Fruit fly (Drosophila melanogaster) whole organism, wandering third instar larva: ENCODE measurements around the gene CG6766.

ENCODE experiments used
- Abd-B ChIP-seq: fragments of >200 bp; optimal IDR thresholded peaks from 2 replicates; lab custom pipeline; 2017; ENCODE audit warnings: missing biosample characterization, missing genetic modification characterization
- CG32264 ChIP-seq: fragments of 200-800 bp; sonication (Bioruptor generic); optimal IDR thresholded peaks from 2 replicates; lab custom pipeline; 2016; ENCODE audit warnings: missing biosample characterization, missing genetic modification characterization
- CG9705 ChIP-seq: fragments of 200-800 bp; sonication (Bioruptor generic); optimal IDR thresholded peaks from 2 replicates; lab custom pipeline; 2018; ENCODE audit warnings: missing biosample characterization, mild to moderate bottlenecking, missing genetic modification characterization
- CrebA ChIP-seq: fragments of 200-800 bp; sonication (Bioruptor generic); optimal IDR thresholded peaks from 2 replicates; lab custom pipeline; 2016; ENCODE audit warnings: missing biosample characterization, mild to moderate bottlenecking, missing genetic modification characterization, borderline replicate concordance
- Dfd ChIP-seq: fragments of >200 bp; optimal IDR thresholded peaks from 2 replicates; lab custom pipeline; 2017; ENCODE audit warnings: missing biosample characterization, missing genetic modification characterization
- Dif ChIP-seq: fragments of 200-275, 200-300 bp; sonication (Bioruptor generic); optimal IDR thresholded peaks from 2 replicates; lab custom pipeline; 2018; ENCODE audit warnings: missing biosample characterization, missing genetic modification characterization; ENCODE audit not compliant: partially characterized antibody
- GATAd ChIP-seq: sonication (Bioruptor generic); optimal IDR thresholded peaks from 2 replicates; lab custom pipeline; 2016; ENCODE audit warnings: missing biosample characterization, missing genetic modification characterization
- HLH106 ChIP-seq: fragments of 200-800 bp; optimal IDR thresholded peaks from 3 replicates; lab custom pipeline; 2019; ENCODE audit warnings: missing biosample characterization, mild to moderate bottlenecking, missing genetic modification characterization, moderate library complexity
- Hnf4 ChIP-seq: fragments of 200-800 bp; sonication (Bioruptor generic); optimal IDR thresholded peaks from 2 replicates; lab custom pipeline; 2016; ENCODE audit warnings: missing biosample characterization, mild to moderate bottlenecking, missing genetic modification characterization
- Hr78 ChIP-seq: fragments of >200 bp; optimal IDR thresholded peaks from 2 replicates; lab custom pipeline; 2017; ENCODE audit warnings: missing biosample characterization, missing genetic modification characterization
- Hr83 ChIP-seq: fragments of 200-300 bp; sonication (Bioruptor generic); optimal IDR thresholded peaks from 2 replicates; lab custom pipeline; 2016; ENCODE audit warnings: missing biosample characterization, mild to moderate bottlenecking, missing genetic modification characterization, moderate library complexity; ENCODE audit not compliant: poor library complexity, severe bottlenecking
- Jra ChIP-seq: sonication (Bioruptor generic); optimal IDR thresholded peaks from 2 replicates; lab custom pipeline; 2016; ENCODE audit warnings: missing biosample characterization, missing genetic modification characterization
- Mio ChIP-seq: sonication (Bioruptor generic); optimal IDR thresholded peaks from 2 replicates; lab custom pipeline; 2016; ENCODE audit warnings: missing biosample characterization, missing genetic modification characterization
- Myc ChIP-seq: fragments of >200 bp; optimal IDR thresholded peaks from 2 replicates; lab custom pipeline; 2017
- N ChIP-seq: fragments of >200 bp; optimal IDR thresholded peaks from 2 replicates; lab custom pipeline; 2018; ENCODE audit warnings: missing biosample characterization, missing external identifiers, missing genetic modification characterization
- OdsH ChIP-seq: fragments of 200-800 bp; sonication (Bioruptor generic); optimal IDR thresholded peaks from 2 replicates; lab custom pipeline; 2016; ENCODE audit warnings: missing biosample characterization, mild to moderate bottlenecking, missing genetic modification characterization
- Rel ChIP-seq, 2 experiments: fragments of 200-800 bp; sonication (Bioruptor generic) in 1 of 2; optimal IDR thresholded peaks; 2 replicates in 1 of 2; 3 replicates in 1 of 2; lab custom pipeline; 2016 to 2019; ENCODE audit warnings: mild to moderate bottlenecking in 2 of 2, missing biosample characterization in 2 of 2, missing genetic modification characterization in 2 of 2, moderate library complexity in 1 of 2
- Sp1 ChIP-seq: fragments of 200-800 bp; sonication (Bioruptor generic); optimal IDR thresholded peaks from 3 replicates; lab custom pipeline; 2019; ENCODE audit warnings: missing biosample characterization, mild to moderate bottlenecking, missing genetic modification characterization, moderate library complexity
- Vsx2 ChIP-seq: fragments of 200-300, 225-300 bp; sonication (Bioruptor generic); optimal IDR thresholded peaks from 2 replicates; lab custom pipeline; 2018; ENCODE audit warnings: missing biosample characterization, missing genetic modification characterization; ENCODE audit not compliant: partially characterized antibody
- br ChIP-seq: fragments of 200-800 bp; sonication (Bioruptor generic); optimal IDR thresholded peaks from 2 replicates; lab custom pipeline; 2016; ENCODE audit warnings: missing biosample characterization, missing genetic modification characterization
- brk ChIP-seq: fragments of 200-800 bp; sonication (Bioruptor generic); optimal IDR thresholded peaks from 2 replicates; lab custom pipeline; 2016; ENCODE audit warnings: missing biosample characterization, mild to moderate bottlenecking, missing genetic modification characterization
- dl ChIP-seq, 2 experiments: fragments of 175-275, 200-275 bp in 1 of 2; fragments of 200-275 bp in 1 of 2; sonication (Bioruptor generic); optimal IDR thresholded peaks; lab custom pipeline; 2018; ENCODE audit warnings: mild to moderate bottlenecking in 2 of 2, missing biosample characterization in 2 of 2, missing genetic modification characterization in 2 of 2, moderate library complexity in 2 of 2; ENCODE audit not compliant: partially characterized antibody in 2 of 2, insufficient read depth in 1 of 2
- dmrt93B ChIP-seq: fragments of 200-800 bp; sonication (Bioruptor generic); optimal IDR thresholded peaks from 2 replicates; lab custom pipeline; 2018; ENCODE audit warnings: missing biosample characterization, mild to moderate bottlenecking, missing genetic modification characterization
- dsf ChIP-seq: sonication (Bioruptor generic); optimal IDR thresholded peaks from 2 replicates; lab custom pipeline; 2016; ENCODE audit warnings: missing biosample characterization, missing genetic modification characterization, borderline replicate concordance
- ey ChIP-seq: fragments of 200-800 bp; sonication (Bioruptor generic); optimal IDR thresholded peaks from 2 replicates; lab custom pipeline; 2016; ENCODE audit warnings: missing biosample characterization, missing genetic modification characterization
- foxo ChIP-seq, 2 experiments: fragments of 200-800 bp; sonication (Bioruptor generic); optimal IDR thresholded peaks; 2 replicates in 1 of 2; 3 replicates in 1 of 2; lab custom pipeline; 2016 to 2017; ENCODE audit warnings: missing biosample characterization in 2 of 2, missing genetic modification characterization in 2 of 2
- fru ChIP-seq: fragments of 200-800 bp; sonication (Bioruptor generic); optimal IDR thresholded peaks from 3 replicates; lab custom pipeline; 2016; ENCODE audit warnings: missing biosample characterization, mild to moderate bottlenecking, missing genetic modification characterization
- h ChIP-seq: fragments of 200-800 bp; sonication (Bioruptor generic); optimal IDR thresholded peaks from 3 replicates; lab custom pipeline; 2016; ENCODE audit warnings: missing biosample characterization, mild to moderate bottlenecking, missing genetic modification characterization
- jim ChIP-seq: fragments of 175-275, 200-325 bp; sonication (Bioruptor generic); optimal IDR thresholded peaks from 2 replicates; lab custom pipeline; 2016; ENCODE audit warnings: missing biosample characterization, mild to moderate bottlenecking, missing genetic modification characterization
- lola ChIP-seq: fragments of >200 bp; optimal IDR thresholded peaks from 2 replicates; lab custom pipeline; 2017; ENCODE audit warnings: missing biosample characterization, missing genetic modification characterization
- pan ChIP-seq: fragments of >200 bp; optimal IDR thresholded peaks from 2 replicates; lab custom pipeline; 2017
- psq ChIP-seq: fragments of 200-800 bp; sonication (Bioruptor generic); optimal IDR thresholded peaks from 3 replicates; lab custom pipeline; 2017; ENCODE audit warnings: missing biosample characterization, mild to moderate bottlenecking, missing genetic modification characterization, moderate library complexity
- rgr ChIP-seq: fragments of 200-800 bp; sonication (Bioruptor generic); optimal IDR thresholded peaks from 3 replicates; lab custom pipeline; 2016; ENCODE audit warnings: missing biosample characterization, mild to moderate bottlenecking, missing genetic modification characterization
- sage ChIP-seq: fragments of 200-800 bp; sonication (Bioruptor generic); optimal IDR thresholded peaks from 2 replicates; lab custom pipeline; 2016; ENCODE audit warnings: missing biosample characterization, mild to moderate bottlenecking, missing genetic modification characterization
- sv ChIP-seq: fragments of 200-800 bp; sonication (Bioruptor generic); optimal IDR thresholded peaks from 3 replicates; lab custom pipeline; 2016; ENCODE audit warnings: missing biosample characterization, missing genetic modification characterization
- tai ChIP-seq: sonication (Bioruptor generic); optimal IDR thresholded peaks from 2 replicates; lab custom pipeline; 2016; ENCODE audit warnings: missing biosample characterization, missing genetic modification characterization
- usp ChIP-seq: fragments of >200 bp; optimal IDR thresholded peaks from 2 replicates; lab custom pipeline; 2017; ENCODE audit warnings: missing biosample characterization, missing genetic modification characterization
- woc ChIP-seq: sonication (Bioruptor generic); optimal IDR thresholded peaks from 2 replicates; lab custom pipeline; 2016; ENCODE audit warnings: missing biosample characterization, mild to moderate bottlenecking, missing genetic modification characterization

Gene CG6766

dm6 chr2L:12020735-12021134 lies 19.8 kb downstream of the CG6766 start, which contains the start of gene Wdr81:
Gene Wdr81, minus strand, starts transcription at chr2L:12020960.
- TF ChIP-seq CG9705 (no peak), GATAd (no peak), Rel (GFP tag; optimal IDR thresholded peaks at IDR 0.05; lab: Kevin White, UChicago) (no peak), Rel (tag; optimal IDR thresholded peaks at IDR 0.05; lab: Kevin White, UChicago) (peak; percentile 26), rgr (no peak), Vsx2 (no peak), brk (no peak)
- TF ChIP-seq, all 38 proteins: peak for 1

DNA sequence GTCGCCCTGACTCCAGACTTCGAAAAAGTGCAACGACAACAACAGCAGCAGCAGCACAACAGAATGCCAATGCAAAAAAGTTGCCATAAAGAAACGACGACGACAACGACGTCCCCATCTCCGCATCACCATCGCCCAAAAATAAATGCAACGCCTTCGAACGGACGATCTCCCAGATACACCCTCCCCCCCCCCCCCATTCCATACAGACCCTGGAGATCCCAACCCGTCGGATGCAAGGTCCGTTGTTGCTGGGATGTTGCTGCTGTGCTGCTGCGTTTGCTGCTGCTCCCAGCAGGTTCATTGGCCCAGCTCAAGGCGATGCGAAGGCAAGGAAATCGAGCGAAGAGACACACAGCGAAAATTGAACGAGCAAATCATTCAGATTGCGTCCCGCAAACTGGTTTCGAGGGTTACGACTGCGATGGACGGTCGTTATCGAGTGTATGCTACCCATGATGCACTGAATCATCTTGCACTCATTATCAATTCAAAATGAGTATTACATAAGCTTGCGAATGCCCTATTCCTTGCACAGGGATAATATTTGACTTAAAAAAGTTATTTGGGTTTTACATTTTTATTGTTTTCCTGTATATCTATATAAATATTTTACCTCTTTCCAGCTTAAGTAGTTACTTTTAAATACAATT lies 26.6 kb downstream of the CG6766 start:
- TF ChIP-seq Dif = no peak
- TF ChIP-seq woc (GFP tag; lab: Kevin White, UChicago) = peak; percentile 4
- peak in 1 of 2 experiments; percentile 9 for TF ChIP-seq foxo (GFP tag; optimal IDR thresholded peaks at IDR 0.05; lab: Kevin White, UChicago)
- peak; percentile 6 for TF ChIP-seq Sp1 (GFP tag; lab: Kevin White, UChicago)
- no peak for TF ChIP-seq N
- TF ChIP-seq fru = peak; percentile 11
- TF ChIP-seq CG9705 = no peak
- TF ChIP-seq Hr78 = no peak
- TF ChIP-seq Dfd (GFP tag; lab: Kevin White, UChicago) = no peak
- TF ChIP-seq Abd-B (GFP tag; lab: Kevin White, UChicago) = no peak
- no peak for TF ChIP-seq Vsx2
- no peak for TF ChIP-seq GATAd
- TF ChIP-seq h (GFP tag; lab: Kevin White, UChicago) = peak; percentile 24
- no peak for TF ChIP-seq Mio (GFP tag; lab: Kevin White, UChicago)
- no peak for TF ChIP-seq sv
- no peak for TF ChIP-seq dmrt93B (GFP tag; lab: Kevin White, UChicago)
- peak; percentile 31 for TF ChIP-seq HLH106
- no peak for TF ChIP-seq br (GFP tag; lab: Kevin White, UChicago)
- peak; percentile 1 for TF ChIP-seq OdsH
- no peak for TF ChIP-seq pan
- TF ChIP-seq dsf (GFP tag; lab: Kevin White, UChicago) = no peak
- TF ChIP-seq jim (GFP tag; lab: Kevin White, UChicago) = no peak
- peak; percentile 27 to 31 for TF ChIP-seq dl (GFP tag; optimal IDR thresholded peaks at IDR 0.05; lab: Kevin White, UChicago; ENCODE audit: insufficient read depth in 1 of 2, partially characterized antibody in 2 of 2)
- no peak for TF ChIP-seq ey
- TF ChIP-seq CG32264 (GFP tag; lab: Kevin White, UChicago) = no peak
- peak; percentile 78 for TF ChIP-seq Hnf4
- TF ChIP-seq Hr83 (GFP tag; lab: Kevin White, UChicago) = no peak
- TF ChIP-seq CrebA (GFP tag; lab: Kevin White, UChicago) = no peak
- TF ChIP-seq brk = no peak
- no peak for TF ChIP-seq Jra (GFP tag; lab: Kevin White, UChicago)
- TF ChIP-seq Rel (GFP tag; optimal IDR thresholded peaks at IDR 0.05; lab: Kevin White, UChicago) = no peak
- peak; percentile 90 for TF ChIP-seq Rel (tag; optimal IDR thresholded peaks at IDR 0.05; lab: Kevin White, UChicago)
- TF ChIP-seq psq (GFP tag; lab: Kevin White, UChicago) = peak; percentile 83
- no peak for TF ChIP-seq lola (GFP tag; lab: Kevin White, UChicago)
- TF ChIP-seq usp (GFP tag; lab: Kevin White, UChicago) = no peak
- no peak for TF ChIP-seq tai (GFP tag; lab: Kevin White, UChicago)
- TF ChIP-seq rgr = no peak
- TF ChIP-seq sage (GFP tag; lab: Kevin White, UChicago) = no peak
- no peak for TF ChIP-seq Myc
- TF ChIP-seq, all 38 proteins: peak for 11

- TF ChIP-seq fru (peak; percentile 46), CG9705 (peak; percentile 32), HLH106 (peak; percentile 28), Hr83 (GFP tag; lab: Kevin White, UChicago) (peak; percentile 55), woc (GFP tag; lab: Kevin White, UChicago) (no peak), rgr (peak; percentile 40), dl (GFP tag; optimal IDR thresholded peaks at IDR 0.05; lab: Kevin White, UChicago; ENCODE audit: insufficient read depth in 1 of 2, partially characterized antibody in 2 of 2) (no peak), h (GFP tag; lab: Kevin White, UChicago) (peak; percentile 43), brk (no peak), Myc (no peak), Hr78 (no peak), Dfd (GFP tag; lab: Kevin White, UChicago) (no peak), Hnf4 (peak; percentile 26), ey (peak; percentile 48), Rel (GFP tag; optimal IDR thresholded peaks at IDR 0.05; lab: Kevin White, UChicago) (no peak), Rel (tag; optimal IDR thresholded peaks at IDR 0.05; lab: Kevin White, UChicago) (no peak), CrebA (GFP tag; lab: Kevin White, UChicago) (no peak), Sp1 (GFP tag; lab: Kevin White, UChicago) (no peak), sage (GFP tag; lab: Kevin White, UChicago) (peak; percentile 5), pan (no peak), sv (no peak)
Observed at dm6 chr2L:12013243-12013642, 27.2 kb downstream of the CG6766 start.
